Worm (Caenorhabditis elegans) whole organism, young adult: ENCODE data around the gene T13C2.7.

Experiments used
- B0019.2 ChIP-seq: fragments of 200-800 bp; sonication (Bioruptor generic); conservative IDR thresholded peaks from 2 replicates; pipeline ENCODE4 v1.3.6; 2022; ENCODE audit warnings: missing genetic modification reagents, missing genetic modification characterization, missing compliant biosample characterization
- B0336.3 ChIP-seq: fragments of 200-800 bp; sonication (Bioruptor generic); IDR thresholded peaks from 2 replicates; pipeline ENCODE4 v1.3.6; 2022; ENCODE audit warnings: missing genetic modification characterization, missing compliant biosample characterization
- C06A6.2 ChIP-seq: fragments of 200-800 bp; sonication (Bioruptor generic); conservative IDR thresholded peaks from 2 replicates; pipeline ENCODE4 v1.3.6; 2022; ENCODE audit warnings: missing genetic modification characterization, missing compliant biosample characterization
- F23B12.7 ChIP-seq: sonication (generic microtip); optimal IDR thresholded peaks from 2 replicates; lab custom pipeline; 2017; ENCODE audit warnings: missing genetic modification characterization, mild to moderate bottlenecking, missing compliant biosample characterization, antibody characterized with exemption, moderate library complexity; ENCODE audit not compliant: insufficient read depth
- K11D2.4 ChIP-seq: fragments of 200-800 bp; sonication (Bioruptor generic); IDR thresholded peaks from 2 replicates; pipeline ENCODE4 v1.3.6; 2022; ENCODE audit warnings: missing genetic modification reagents, missing genetic modification characterization, missing compliant biosample characterization
- K12H6.12 ChIP-seq: fragments of 200-800 bp; sonication (Bioruptor generic); optimal IDR thresholded peaks from 2 replicates; lab custom pipeline; 2018; ENCODE audit warnings: mild to moderate bottlenecking, missing genetic modification characterization, missing compliant biosample characterization
- Y79H2A.3 ChIP-seq: fragments of 200-800 bp; sonication (Bioruptor generic); conservative IDR thresholded peaks from 2 replicates; pipeline ENCODE4 v1.3.6; 2022; ENCODE audit warnings: missing genetic modification reagents, missing genetic modification characterization, missing compliant biosample characterization
- aptf-3 ChIP-seq: fragments of 200-800 bp; sonication (Bioruptor generic); IDR thresholded peaks from 2 replicates; pipeline ENCODE4 v1.3.6; 2022; ENCODE audit warnings: missing genetic modification characterization, missing compliant biosample characterization
- cebp-1 ChIP-seq, 2 experiments: fragments of 200-800 bp in 1 of 2; sonication (Bioruptor generic) in 1 of 2; sonication (generic microtip) in 1 of 2; IDR thresholded peaks in 1 of 2; optimal IDR thresholded peaks in 1 of 2; 2 replicates each; pipeline versions ENCODE4 v1.3.6 to Lab custom; 2017 to 2022; ENCODE audit warnings: missing compliant biosample characterization in 2 of 2, missing genetic modification characterization in 2 of 2, mild to moderate bottlenecking in 1 of 2, missing genetic modification reagents in 1 of 2, moderate library complexity in 1 of 2
- cebp-2 ChIP-seq: fragments of 200-800 bp; sonication (Bioruptor generic); IDR thresholded peaks from 2 replicates; pipeline ENCODE4 v1.3.6; 2022; ENCODE audit warnings: missing genetic modification characterization, missing compliant biosample characterization
- ceh-40 ChIP-seq: fragments of 200-800 bp; sonication (Bioruptor generic); IDR thresholded peaks from 2 replicates; pipeline ENCODE4 v1.3.6; 2022; ENCODE audit warnings: missing genetic modification characterization, missing compliant biosample characterization
- die-1 ChIP-seq: sonication (generic microtip); optimal IDR thresholded peaks from 2 replicates; lab custom pipeline; 2016; ENCODE audit warnings: missing genotype, mild to moderate bottlenecking, missing genetic modification characterization, missing compliant biosample characterization
- dox-1 ChIP-seq: fragments of 200-800 bp; sonication (Bioruptor generic); IDR thresholded peaks from 2 replicates; pipeline ENCODE4 v1.3.6; 2022; ENCODE audit warnings: missing genetic modification reagents, missing genetic modification characterization, missing compliant biosample characterization
- dpl-1 ChIP-seq: fragments of 150-350 bp; optimal IDR thresholded peaks from 2 replicates; lab custom pipeline; 2014; ENCODE audit warnings: missing biosample characterization, missing genetic modification reagents, missing genetic modification characterization
- egrh-3 ChIP-seq: fragments of 200-800 bp; sonication (Bioruptor generic); IDR thresholded peaks from 2 replicates; pipeline ENCODE4 v1.3.6; 2022; ENCODE audit warnings: missing genetic modification reagents, missing genetic modification characterization, missing compliant biosample characterization
- gei-17 ChIP-seq: fragments of 200-800 bp; sonication (Bioruptor generic); optimal IDR thresholded peaks from 2 replicates; lab custom pipeline; 2018; ENCODE audit warnings: mild to moderate bottlenecking, missing genetic modification characterization, missing compliant biosample characterization
- hmg-1.2 ChIP-seq: fragments of 200-800 bp; sonication (Bioruptor generic); IDR thresholded peaks from 2 replicates; pipeline ENCODE4 v1.3.6; 2022; ENCODE audit warnings: missing genetic modification reagents, missing genetic modification characterization, missing compliant biosample characterization
- hmg-20 ChIP-seq: fragments of 200-800 bp; sonication (Bioruptor generic); IDR thresholded peaks from 2 replicates; pipeline ENCODE4 v1.3.6; 2022; ENCODE audit warnings: missing genetic modification reagents, missing genetic modification characterization, missing compliant biosample characterization
- lin-40 ChIP-seq: sonication (generic microtip); optimal IDR thresholded peaks from 2 replicates; lab custom pipeline; 2016; ENCODE audit warnings: missing genetic modification characterization, mild to moderate bottlenecking, missing compliant biosample characterization, missing genotype, missing genetic modification reagents
- mel-28 ChIP-seq: sonication (generic microtip); optimal IDR thresholded peaks from 2 replicates; lab custom pipeline; 2016; ENCODE audit warnings: borderline replicate concordance, mild to moderate bottlenecking, missing genetic modification characterization, missing compliant biosample characterization
- nfya-1 ChIP-seq: sonication (generic microtip); optimal IDR thresholded peaks from 2 replicates; lab custom pipeline; 2017; ENCODE audit warnings: antibody characterized with exemption, missing compliant biosample characterization, missing genetic modification characterization, borderline replicate concordance; ENCODE audit not compliant: insufficient read depth
- nfyb-1 ChIP-seq: fragments of 200-800 bp; sonication (Bioruptor generic); IDR thresholded peaks from 2 replicates; pipeline ENCODE4 v1.3.6; 2022; ENCODE audit warnings: missing genetic modification reagents, missing genetic modification characterization, missing compliant biosample characterization
- nhr-27 ChIP-seq: fragments of 200-800 bp; sonication (Bioruptor generic); optimal IDR thresholded peaks from 2 replicates; lab custom pipeline; 2018; ENCODE audit warnings: mild to moderate bottlenecking, missing genetic modification characterization, moderate library complexity, missing compliant biosample characterization
- nhr-80 ChIP-seq: sonication (generic microtip); optimal IDR thresholded peaks from 2 replicates; lab custom pipeline; 2016; ENCODE audit warnings: missing genetic modification characterization, missing compliant biosample characterization
- rcor-1 ChIP-seq: fragments of 200-800 bp; sonication (Bioruptor generic); IDR thresholded peaks from 2 replicates; pipeline ENCODE4 v1.3.6; 2022; ENCODE audit warnings: missing genetic modification reagents, missing genetic modification characterization, missing compliant biosample characterization
- repo-1 ChIP-seq: sonication (generic microtip); optimal IDR thresholded peaks from 2 replicates; lab custom pipeline; 2017; ENCODE audit warnings: mild to moderate bottlenecking, missing genetic modification characterization, missing compliant biosample characterization
- sdz-38 ChIP-seq: sonication (generic microtip); optimal IDR thresholded peaks from 2 replicates; lab custom pipeline; 2016; ENCODE audit warnings: missing genotype, missing genetic modification characterization, missing compliant biosample characterization
- sea-2 ChIP-seq: fragments of 200-800 bp; sonication (Bioruptor generic); IDR thresholded peaks from 2 replicates; pipeline ENCODE4 v1.3.6; 2022; ENCODE audit warnings: missing genetic modification characterization, missing compliant biosample characterization
- snpc-1.3 ChIP-seq: sonication (generic microtip); optimal IDR thresholded peaks from 2 replicates; lab custom pipeline; 2017; ENCODE audit warnings: missing genetic modification characterization, mild to moderate bottlenecking, missing compliant biosample characterization, antibody characterized with exemption, moderate library complexity, missing genotype, missing genetic modification reagents; ENCODE audit not compliant: insufficient read depth
- snpc-4 ChIP-seq, 5 experiments: fragments of 150-350 bp in 1 of 5; sonication (generic microtip) in 4 of 5; optimal IDR thresholded peaks; 2 replicates each; lab custom pipeline; 2014 to 2018; ENCODE audit warnings: missing genetic modification characterization in 5 of 5, missing biosample characterization in 3 of 5, antibody characterized with exemption in 2 of 5, mild to moderate bottlenecking in 2 of 5, missing compliant biosample characterization in 2 of 5, missing genotype in 2 of 5, moderate library complexity in 2 of 5, missing genetic modification reagents in 1 of 5
- somi-1 ChIP-seq: fragments of 200-800 bp; sonication (Bioruptor generic); optimal IDR thresholded peaks from 2 replicates; lab custom pipeline; 2018; ENCODE audit warnings: mild to moderate bottlenecking, missing genetic modification characterization, missing compliant biosample characterization
- unc-62 ChIP-seq: fragments of 150-350 bp; optimal IDR thresholded peaks from 2 replicates; lab custom pipeline; 2014; ENCODE audit warnings: missing biosample characterization, missing genetic modification reagents, missing genetic modification characterization
- zfh-2 ChIP-seq: fragments of 200-800 bp; sonication (Bioruptor generic); conservative IDR thresholded peaks from 2 replicates; pipeline ENCODE4 v1.3.6; 2022; ENCODE audit warnings: missing genetic modification reagents, missing genetic modification characterization, missing compliant biosample characterization
- ztf-22 ChIP-seq: fragments of 200-800 bp; sonication (Bioruptor generic); optimal IDR thresholded peaks from 2 replicates; lab custom pipeline; 2018; ENCODE audit warnings: mild to moderate bottlenecking, missing genetic modification characterization, moderate library complexity, missing compliant biosample characterization
- ztf-3 ChIP-seq: fragments of 200-800 bp; sonication (Bioruptor generic); optimal IDR thresholded peaks from 2 replicates; lab custom pipeline; 2018; ENCODE audit warnings: mild to moderate bottlenecking, missing genetic modification characterization, missing compliant biosample characterization

The T13C2.7 gene

ce11 chrII:6823233-6823632, 44.0 kb downstream of the T13C2.7 start:
- TF ChIP-seq die-1 (tag; lab: Kevin White, UChicago) = no peak
- TF ChIP-seq hmg-20 (GFP tag; lab: Robert Waterston, UW) = no peak
- no peak for TF ChIP-seq nhr-27 (tag; lab: Kevin White, UChicago)
- peak; percentile 3 for TF ChIP-seq nhr-80 (tag; lab: Kevin White, UChicago)
- no peak for TF ChIP-seq B0019.2 (GFP tag; lab: Robert Waterston, UW)
- TF ChIP-seq cebp-2 (GFP tag; lab: Robert Waterston, UW) = no peak
- TF ChIP-seq K12H6.12 = peak; percentile 3
- TF ChIP-seq K11D2.4 (GFP tag; lab: Robert Waterston, UW) = no peak
- no peak for TF ChIP-seq repo-1 (tag; lab: Kevin White, UChicago)
- no peak for TF ChIP-seq sdz-38 (tag; lab: Kevin White, UChicago)
- no peak for TF ChIP-seq zfh-2 (GFP tag; lab: Robert Waterston, UW)

ce11 chrII:6823912-6824311, 44.7 kb downstream of the T13C2.7 start:
- TF ChIP-seq Y79H2A.3 (no peak), somi-1 (peak; percentile 35), lin-40 (tag; lab: Kevin White, UChicago) (peak; percentile 9)

ce11 chrII:6824524-6824923, 45.3 kb downstream of the T13C2.7 start:
- no peak for TF ChIP-seq hmg-1.2
- TF ChIP-seq ceh-40 (GFP tag; lab: Robert Waterston, UW) = no peak
- TF ChIP-seq mel-28 = no peak
- TF ChIP-seq nhr-80 (tag; lab: Kevin White, UChicago) = peak; percentile 74
- no peak for TF ChIP-seq aptf-3 (GFP tag; lab: Robert Waterston, UW)

- TF ChIP-seq unc-62 (GFP tag; lab: Kevin White, UChicago) (no peak), die-1 (tag; lab: Kevin White, UChicago) (peak; percentile 9), nhr-80 (tag; lab: Kevin White, UChicago) (peak; percentile 52)
Observed at ce11 chrII:6825732-6826131, 46.5 kb downstream of the T13C2.7 start.

- no peak for TF ChIP-seq B0336.3 (GFP tag; lab: Robert Waterston, UW)
- TF ChIP-seq nfyb-1 (GFP tag; lab: Robert Waterston, UW) = 0 out of 2 replicates have a peak, but pooled peaks have one; percentile 48
- no peak for TF ChIP-seq ztf-22
- TF ChIP-seq nfya-1 = no peak
- no peak for TF ChIP-seq F23B12.7 (tag; lab: Kevin White, UChicago)
- no peak for TF ChIP-seq snpc-1.3
- no peak for TF ChIP-seq C06A6.2
- TF ChIP-seq dpl-1 (GFP tag; lab: Kevin White, UChicago) = no peak
- TF ChIP-seq dox-1 (GFP tag; lab: Robert Waterston, UW) = peak; percentile 59
- TF ChIP-seq sea-2 = no peak
- TF ChIP-seq nhr-80 (tag; lab: Kevin White, UChicago) = peak; percentile 76
- peak; percentile 31; the same call in 1 of the 2 replicates for TF ChIP-seq zfh-2 (GFP tag; lab: Robert Waterston, UW)
- no peak for TF ChIP-seq cebp-1 (GFP tag; IDR thresholded peaks at IDR 0.05; lab: Robert Waterston, UW)
- peak; percentile 46 for TF ChIP-seq cebp-1 (tag; optimal IDR thresholded peaks at IDR 0.05; lab: Kevin White, UChicago)
Observed at ce11 chrII:6826726-6827125, 47.5 kb downstream of the T13C2.7 start.

ce11 chrII:6827388-6827787, 48.2 kb downstream of the T13C2.7 start:
- TF ChIP-seq egrh-3 (GFP tag; lab: Robert Waterston, UW) (peak; percentile 32; the same call in 1 of the 2 replicates), rcor-1 (GFP tag; lab: Robert Waterston, UW) (no peak), ztf-3 (GFP tag; lab: Kevin White, UChicago) (no peak), snpc-4 (GFP tag; optimal IDR thresholded peaks at IDR 0.05; lab: Kevin White, UChicago) (no peak), snpc-4 (tag; optimal IDR thresholded peaks at IDR 0.05; lab: Kevin White, UChicago) (peak in 1 of 4 experiments; percentile 41), hmg-1.2 (peak; percentile 74), gei-17 (GFP tag; lab: Kevin White, UChicago) (no peak), zfh-2 (GFP tag; lab: Robert Waterston, UW) (peak; percentile 61), K12H6.12 (peak; percentile 21), cebp-1 (GFP tag; IDR thresholded peaks at IDR 0.05; lab: Robert Waterston, UW) (no peak), cebp-1 (tag; optimal IDR thresholded peaks at IDR 0.05; lab: Kevin White, UChicago) (peak; percentile 27), dox-1 (GFP tag; lab: Robert Waterston, UW) (peak; percentile 37; the same call in 1 of the 2 replicates), somi-1 (peak; percentile 75)
- TF ChIP-seq, all 124 proteins: peak for 8
